Worm (Caenorhabditis elegans) whole organism, L3 larva: ENCODE data around the gene ugt-55.

ENCODE experiments used
- R02D3.7 ChIP-seq: fragments of 150-350 bp; optimal IDR thresholded peaks from 2 replicates; lab custom pipeline; 2014; ENCODE audit warnings: missing biosample characterization, missing genetic modification characterization
- ZK546.5 ChIP-seq: sonication (generic microtip); optimal IDR thresholded peaks from 2 replicates; lab custom pipeline; 2017; ENCODE audit warnings: missing biosample characterization, missing genetic modification characterization
- aly-2 ChIP-seq: fragments of 150-350 bp; optimal IDR thresholded peaks from 2 replicates; lab custom pipeline; 2014; ENCODE audit warnings: missing biosample characterization, missing genetic modification characterization
- ama-1 ChIP-seq: fragments of 150-350 bp; optimal IDR thresholded peaks from 2 replicates; lab custom pipeline; 2018
- ceh-16 ChIP-seq: sonication (generic microtip); optimal IDR thresholded peaks from 2 replicates; lab custom pipeline; 2017; ENCODE audit warnings: missing biosample characterization, missing genetic modification characterization
- ceh-28 ChIP-seq: fragments of 150-350 bp; optimal IDR thresholded peaks from 2 replicates; lab custom pipeline; 2014; ENCODE audit warnings: missing biosample characterization, missing genetic modification reagents, missing genetic modification characterization
- ceh-82 ChIP-seq: fragments of 150-350 bp; optimal IDR thresholded peaks from 2 replicates; lab custom pipeline; 2014; ENCODE audit warnings: missing biosample characterization, missing genetic modification characterization
- ceh-9 ChIP-seq: sonication (generic microtip); optimal IDR thresholded peaks from 2 replicates; lab custom pipeline; 2018; ENCODE audit warnings: missing biosample characterization, missing genetic modification characterization
- daf-12 ChIP-seq: fragments of 150-350 bp; optimal IDR thresholded peaks from 2 replicates; lab custom pipeline; 2014; ENCODE audit warnings: missing biosample characterization, missing genetic modification reagents, missing genetic modification characterization
- egl-27 ChIP-seq: sonication (generic microtip); optimal IDR thresholded peaks from 4 replicates; lab custom pipeline; 2017; ENCODE audit warnings: missing biosample characterization, missing genetic modification reagents, missing genetic modification characterization
- egl-5 ChIP-seq: fragments of 150-350 bp; optimal IDR thresholded peaks from 2 replicates; lab custom pipeline; 2017; ENCODE audit warnings: missing biosample characterization, missing genetic modification reagents, missing genetic modification characterization, inconsistent platforms
- elt-1 ChIP-seq: fragments of 150-350 bp; optimal IDR thresholded peaks from 2 replicates; lab custom pipeline; 2014; ENCODE audit warnings: missing biosample characterization, missing genetic modification characterization
- elt-2 ChIP-seq: sonication (generic microtip); optimal IDR thresholded peaks from 2 replicates; lab custom pipeline; 2016; ENCODE audit warnings: missing genetic modification reagents, mild to moderate bottlenecking, missing genetic modification characterization, missing compliant biosample characterization
- fkh-10 ChIP-seq: sonication (generic microtip); optimal IDR thresholded peaks from 2 replicates; lab custom pipeline; 2017; ENCODE audit warnings: missing biosample characterization, missing genetic modification reagents, missing genetic modification characterization
- fkh-2 ChIP-seq: fragments of 150-350 bp; optimal IDR thresholded peaks from 2 replicates; lab custom pipeline; 2014; ENCODE audit warnings: missing biosample characterization, missing genetic modification reagents, missing genetic modification characterization
- fos-1 ChIP-seq: fragments of 150-350 bp; optimal IDR thresholded peaks from 2 replicates; lab custom pipeline; 2014; ENCODE audit warnings: missing biosample characterization, missing genetic modification characterization
- hmg-11 ChIP-seq: sonication (generic microtip); optimal IDR thresholded peaks from 2 replicates; lab custom pipeline; 2016; ENCODE audit warnings: missing genetic modification characterization, missing compliant biosample characterization
- jun-1 ChIP-seq: fragments of 150-350 bp; optimal IDR thresholded peaks from 2 replicates; lab custom pipeline; 2014; ENCODE audit warnings: missing biosample characterization, missing genetic modification reagents, missing genetic modification characterization
- lin-15B ChIP-seq: fragments of 150-350 bp; optimal IDR thresholded peaks from 2 replicates; lab custom pipeline; 2014; ENCODE audit warnings: missing biosample characterization, missing genetic modification characterization
- lin-39 ChIP-seq: fragments of 150-350 bp; optimal IDR thresholded peaks from 2 replicates; lab custom pipeline; 2018; ENCODE audit warnings: missing biosample characterization, missing genetic modification reagents, missing genetic modification characterization
- lsy-12 ChIP-seq: sonication (generic microtip); optimal IDR thresholded peaks from 2 replicates; lab custom pipeline; 2016; ENCODE audit warnings: mild to moderate bottlenecking, missing genetic modification characterization, missing compliant biosample characterization
- mdl-1 ChIP-seq: fragments of 150-350 bp; optimal IDR thresholded peaks from 2 replicates; lab custom pipeline; 2014; ENCODE audit warnings: missing biosample characterization, missing genetic modification characterization
- mml-1 ChIP-seq: fragments of 150-350 bp; sonication (generic microtip); optimal IDR thresholded peaks from 3 replicates; lab custom pipeline; 2014; ENCODE audit warnings: missing biosample characterization, missing genetic modification characterization
- nfya-1 ChIP-seq: sonication (generic microtip); optimal IDR thresholded peaks from 2 replicates; lab custom pipeline; 2017; ENCODE audit warnings: missing genetic modification characterization, mild to moderate bottlenecking, missing compliant biosample characterization, antibody characterized with exemption, moderate library complexity; ENCODE audit not compliant: insufficient read depth
- nhr-11 ChIP-seq: fragments of 150-350 bp; optimal IDR thresholded peaks from 2 replicates; lab custom pipeline; 2014; ENCODE audit warnings: missing biosample characterization, missing genetic modification characterization
- nhr-12 ChIP-seq: fragments of 150-350 bp; optimal IDR thresholded peaks from 2 replicates; lab custom pipeline; 2014; ENCODE audit warnings: missing biosample characterization, missing genetic modification characterization
- nhr-23 ChIP-seq: fragments of 150-350 bp; optimal IDR thresholded peaks from 2 replicates; lab custom pipeline; 2014; ENCODE audit warnings: missing biosample characterization, missing genetic modification reagents, missing genetic modification characterization
- nhr-237 ChIP-seq: fragments of 150-350 bp; optimal IDR thresholded peaks from 2 replicates; lab custom pipeline; 2014; ENCODE audit warnings: missing biosample characterization, missing genetic modification characterization
- nhr-25 ChIP-seq: sonication (generic microtip); optimal IDR thresholded peaks from 2 replicates; lab custom pipeline; 2017; ENCODE audit warnings: missing biosample characterization, missing genetic modification characterization
- nhr-28 ChIP-seq: fragments of 150-350 bp; optimal IDR thresholded peaks from 2 replicates; lab custom pipeline; 2014; ENCODE audit warnings: missing biosample characterization, missing genetic modification characterization
- nhr-43 ChIP-seq: sonication (generic microtip); optimal IDR thresholded peaks from 2 replicates; lab custom pipeline; 2016; ENCODE audit warnings: mild to moderate bottlenecking, missing genetic modification characterization, missing compliant biosample characterization; ENCODE audit not compliant: poor library complexity, severe bottlenecking
- nhr-76 ChIP-seq: fragments of 150-350 bp; sonication (generic microtip); optimal IDR thresholded peaks from 5 replicates; lab custom pipeline; 2014; ENCODE audit warnings: missing biosample characterization, missing genetic modification characterization
- nhr-77 ChIP-seq: fragments of 150-350 bp; optimal IDR thresholded peaks from 2 replicates; lab custom pipeline; 2014; ENCODE audit warnings: missing biosample characterization, missing genetic modification characterization
- pha-4 ChIP-seq: fragments of 150-350 bp; optimal IDR thresholded peaks from 2 replicates; lab custom pipeline; 2014; ENCODE audit warnings: missing biosample characterization, missing genetic modification reagents, missing genetic modification characterization
- pqm-1 ChIP-seq: fragments of 150-350 bp; optimal IDR thresholded peaks from 2 replicates; lab custom pipeline; 2017; ENCODE audit warnings: missing biosample characterization, missing genetic modification characterization, inconsistent platforms
- sea-2 ChIP-seq: fragments of 150-350 bp; sonication (generic microtip); optimal IDR thresholded peaks from 4 replicates; lab custom pipeline; 2014; ENCODE audit warnings: missing biosample characterization, missing genetic modification reagents, missing genetic modification characterization
- skn-1 ChIP-seq: fragments of 150-350 bp; optimal IDR thresholded peaks from 2 replicates; lab custom pipeline; 2014; ENCODE audit warnings: missing biosample characterization, missing genetic modification characterization
- snpc-4 ChIP-seq: fragments of 150-350 bp; optimal IDR thresholded peaks from 2 replicates; lab custom pipeline; 2014; ENCODE audit warnings: missing biosample characterization, missing genetic modification characterization
- tbx-2 ChIP-seq: sonication (generic microtip); optimal IDR thresholded peaks from 2 replicates; lab custom pipeline; 2016; ENCODE audit warnings: mild to moderate bottlenecking, missing genetic modification characterization, missing compliant biosample characterization
- unc-39 ChIP-seq: sonication (generic microtip); optimal IDR thresholded peaks from 4 replicates; lab custom pipeline; 2017; ENCODE audit warnings: missing biosample characterization, missing genetic modification characterization
- unc-62 ChIP-seq: fragments of 150-350 bp; sonication (generic microtip); optimal IDR thresholded peaks from 4 replicates; lab custom pipeline; 2014; ENCODE audit warnings: missing biosample characterization, missing genetic modification reagents, missing genetic modification characterization
- zag-1 ChIP-seq: fragments of 150-350 bp; optimal IDR thresholded peaks from 2 replicates; lab custom pipeline; 2014; ENCODE audit warnings: missing biosample characterization, missing genetic modification characterization
- ztf-11 ChIP-seq: fragments of 150-350 bp; optimal IDR thresholded peaks from 2 replicates; lab custom pipeline; 2014; ENCODE audit warnings: missing biosample characterization, missing genetic modification characterization
- ztf-4 ChIP-seq: fragments of 150-350 bp; optimal IDR thresholded peaks from 2 replicates; lab custom pipeline; 2014; ENCODE audit warnings: missing biosample characterization, missing genetic modification characterization

The ugt-55 gene

ce11 chrV:12287667-12288066 is 31.2 kb downstream of the ugt-55 start:
- TF ChIP-seq egl-27 (tag; lab: Kevin White, UChicago): no peak
- TF ChIP-seq tbx-2: no peak
- TF ChIP-seq egl-5 (tag; lab: Kevin White, UChicago): no peak
- TF ChIP-seq nfya-1 (tag; lab: Kevin White, UChicago): peak; percentile 25
- TF ChIP-seq lin-39: peak; percentile 42
- no peak for TF ChIP-seq sea-2 (GFP tag; lab: Kevin White, UChicago)
- TF ChIP-seq fkh-10 (GFP tag; lab: Kevin White, UChicago): peak; percentile 40

- no peak for TF ChIP-seq mml-1 (tag; lab: Kevin White, UChicago)
- peak; percentile 0 for TF ChIP-seq elt-2 (tag; lab: Kevin White, UChicago)
- peak; percentile 95 for TF ChIP-seq pha-4 (tag; lab: Kevin White, UChicago)
Observed at ce11 chrV:12288577-12288976, 32.1 kb downstream of the ugt-55 start, which contains the start of gene rskd-1. Gene rskd-1 (minus strand): TSS chrV:12288615.

ce11 chrV:12291587-12291986 is 35.1 kb downstream of the ugt-55 start, which contains the start of the genes srpa-68 and srh-16:
Gene srpa-68 (minus strand): TSS chrV:12291658.
Gene srh-16 (plus strand): TSS chrV:12291861.
- TF ChIP-seq nhr-23 (tag; lab: Kevin White, UChicago) (peak; percentile 87), hmg-11 (tag; lab: Kevin White, UChicago) (peak; percentile 93), R02D3.7 (tag; lab: Kevin White, UChicago) (peak; percentile 86), elt-1 (peak; percentile 41), fkh-2 (no peak), pqm-1 (tag; lab: Kevin White, UChicago) (peak; percentile 37), nfya-1 (tag; lab: Kevin White, UChicago) (peak; percentile 89), nhr-237 (no peak), fkh-10 (GFP tag; lab: Kevin White, UChicago) (peak; percentile 21), snpc-4 (peak; percentile 87), nhr-77 (tag; lab: Kevin White, UChicago) (peak; percentile 52), mml-1 (tag; lab: Kevin White, UChicago) (no peak), ZK546.5 (tag; lab: Kevin White, UChicago) (peak; percentile 1), ztf-11 (tag; lab: Kevin White, UChicago) (no peak), ceh-28 (tag; lab: Kevin White, UChicago) (peak; percentile 63), elt-2 (tag; lab: Kevin White, UChicago) (peak; percentile 61), unc-62 (GFP tag; lab: Kevin White, UChicago) (no peak), ceh-82 (tag; lab: Kevin White, UChicago) (peak; percentile 49), ceh-16 (tag; lab: Kevin White, UChicago) (no peak), nhr-76 (no peak), egl-5 (tag; lab: Kevin White, UChicago) (peak; percentile 58), nhr-28 (no peak), nhr-12 (tag; lab: Kevin White, UChicago) (no peak), nhr-43 (peak; percentile 80), ztf-4 (tag; lab: Kevin White, UChicago) (peak; percentile 6), unc-39 (tag; lab: Kevin White, UChicago) (no peak), lin-15B (peak; percentile 85), aly-2 (tag; lab: Kevin White, UChicago) (peak; percentile 4), lin-39 (peak; percentile 70), daf-12 (tag; lab: Kevin White, UChicago) (no peak), mdl-1 (peak; percentile 5), fos-1 (tag; lab: Kevin White, UChicago) (no peak), egl-27 (tag; lab: Kevin White, UChicago) (no peak), lsy-12 (peak; percentile 79), jun-1 (tag; lab: Kevin White, UChicago) (peak; percentile 74), tbx-2 (peak; percentile 87), skn-1 (tag; lab: Kevin White, UChicago) (peak; percentile 65), nhr-11 (peak; percentile 56), sea-2 (GFP tag; lab: Kevin White, UChicago) (no peak), zag-1 (tag; lab: Kevin White, UChicago) (peak; percentile 11), nhr-25 (tag; lab: Kevin White, UChicago) (peak; percentile 70), pha-4 (tag; lab: Kevin White, UChicago) (peak; percentile 92), ama-1 (lab: Kevin White, UChicago) (peak; percentile 35), ceh-9 (tag; lab: Kevin White, UChicago) (no peak)
